Worm (Caenorhabditis elegans) whole organism, L1 larva: ENCODE measurements around the gene srx-17.

ENCODE experiments used
- C04F5.9 ChIP-seq: sonication (generic microtip); optimal IDR thresholded peaks from 2 replicates; lab custom pipeline; 2016; ENCODE audit warnings: missing genetic modification characterization, missing compliant biosample characterization
- C34B4.2 ChIP-seq: sonication (generic microtip); optimal IDR thresholded peaks from 2 replicates; lab custom pipeline; 2017; ENCODE audit warnings: mild to moderate bottlenecking, missing genetic modification characterization, missing compliant biosample characterization
- F16B12.6 ChIP-seq: fragments of 150-350 bp; optimal IDR thresholded peaks from 2 replicates; lab custom pipeline; 2014; ENCODE audit warnings: missing biosample characterization, missing genetic modification characterization
- Y116A8C.19 ChIP-seq: sonication (generic microtip); optimal IDR thresholded peaks from 2 replicates; lab custom pipeline; 2016; ENCODE audit warnings: missing compliant biosample characterization, missing genetic modification characterization, borderline replicate concordance
- ama-1 ChIP-seq: fragments of 150-350 bp; optimal IDR thresholded peaks from 2 replicates; lab custom pipeline; 2014
- blmp-1 ChIP-seq: fragments of 150-350 bp; optimal IDR thresholded peaks from 2 replicates; lab custom pipeline; 2014; ENCODE audit warnings: missing biosample characterization, missing genetic modification characterization
- ceh-8 ChIP-seq: fragments of 200-800 bp; sonication (Bioruptor generic); optimal IDR thresholded peaks from 2 replicates; lab custom pipeline; 2018; ENCODE audit warnings: mild to moderate bottlenecking, missing genetic modification characterization, moderate library complexity, missing compliant biosample characterization
- ceh-90 ChIP-seq: sonication (generic microtip); optimal IDR thresholded peaks from 2 replicates; lab custom pipeline; 2016; ENCODE audit warnings: missing genetic modification characterization, missing compliant biosample characterization
- dpl-1 ChIP-seq, 3 experiments: fragments of 150-350 bp in 2 of 3; sonication (generic microtip) in 1 of 3; optimal IDR thresholded peaks; 2 replicates each; lab custom pipeline; 2014 to 2017; ENCODE audit warnings: missing biosample characterization in 3 of 3, missing genetic modification characterization in 3 of 3, missing genetic modification reagents in 3 of 3
- efl-3 ChIP-seq: fragments of 200-800 bp; sonication (Bioruptor generic); optimal IDR thresholded peaks from 2 replicates; lab custom pipeline; 2018; ENCODE audit warnings: mild to moderate bottlenecking, missing genetic modification characterization, missing compliant biosample characterization
- egl-13 ChIP-seq: sonication (generic microtip); optimal IDR thresholded peaks from 2 replicates; lab custom pipeline; 2016; ENCODE audit warnings: missing genotype, missing genetic modification reagents, missing genetic modification characterization, missing compliant biosample characterization
- fkh-10 ChIP-seq: sonication (generic microtip); optimal IDR thresholded peaks from 2 replicates; lab custom pipeline; 2017; ENCODE audit warnings: missing biosample characterization, missing genetic modification reagents, missing genetic modification characterization
- fkh-8 ChIP-seq: sonication (generic microtip); optimal IDR thresholded peaks from 2 replicates; lab custom pipeline; 2016; ENCODE audit warnings: mild to moderate bottlenecking, missing genetic modification characterization, missing compliant biosample characterization
- grh-1 ChIP-seq: fragments of 200-800 bp; sonication (Bioruptor generic); IDR thresholded peaks from 2 replicates; pipeline ENCODE4 v1.3.6; 2022; ENCODE audit warnings: missing genetic modification reagents, missing genetic modification characterization, missing compliant biosample characterization
- hlh-4 ChIP-seq: sonication (generic microtip); optimal IDR thresholded peaks from 2 replicates; lab custom pipeline; 2016; ENCODE audit warnings: mild to moderate bottlenecking, missing genetic modification characterization, missing compliant biosample characterization
- hpl-2 ChIP-seq: fragments of 150-350 bp; optimal IDR thresholded peaks from 2 replicates; lab custom pipeline; 2014; ENCODE audit warnings: missing biosample characterization, missing genetic modification reagents, missing genetic modification characterization
- irx-1 ChIP-seq: sonication (generic microtip); optimal IDR thresholded peaks from 2 replicates; lab custom pipeline; 2016; ENCODE audit warnings: missing genetic modification characterization, missing compliant biosample characterization
- jun-1 ChIP-seq: fragments of 150-350 bp; optimal IDR thresholded peaks from 2 replicates; lab custom pipeline; 2014; ENCODE audit warnings: missing biosample characterization, missing genetic modification reagents, missing genetic modification characterization
- lin-14 ChIP-seq: fragments of 200-800 bp; sonication (Bioruptor generic); optimal IDR thresholded peaks from 2 replicates; lab custom pipeline; 2018; ENCODE audit warnings: mild to moderate bottlenecking, missing genetic modification characterization, moderate library complexity, missing compliant biosample characterization
- lin-39 ChIP-seq: fragments of 150-350 bp; optimal IDR thresholded peaks from 2 replicates; lab custom pipeline; 2014; ENCODE audit warnings: missing biosample characterization, missing genetic modification reagents, missing genetic modification characterization
- lir-3 ChIP-seq: sonication (generic microtip); optimal IDR thresholded peaks from 2 replicates; lab custom pipeline; 2016; ENCODE audit warnings: mild to moderate bottlenecking, missing genetic modification characterization, moderate library complexity, missing compliant biosample characterization; ENCODE audit not compliant: poor library complexity
- lsy-2 ChIP-seq, 2 experiments: fragments of 150-350 bp; optimal IDR thresholded peaks; 2 replicates each; lab custom pipeline; 2014; ENCODE audit warnings: missing biosample characterization in 2 of 2, missing genetic modification characterization in 2 of 2
- nhr-20 ChIP-seq: sonication (generic microtip); optimal IDR thresholded peaks from 2 replicates; lab custom pipeline; 2016; ENCODE audit warnings: mild to moderate bottlenecking, missing genetic modification characterization, missing compliant biosample characterization
- nhr-237 ChIP-seq: fragments of 150-350 bp; optimal IDR thresholded peaks from 2 replicates; lab custom pipeline; 2014; ENCODE audit warnings: missing biosample characterization, missing genetic modification characterization
- nhr-47 ChIP-seq: sonication (generic microtip); optimal IDR thresholded peaks from 2 replicates; lab custom pipeline; 2016; ENCODE audit warnings: mild to moderate bottlenecking, missing genetic modification characterization, moderate library complexity, missing compliant biosample characterization
- pag-3 ChIP-seq: sonication (generic microtip); optimal IDR thresholded peaks from 2 replicates; lab custom pipeline; 2017; ENCODE audit warnings: missing genetic modification characterization, mild to moderate bottlenecking, missing compliant biosample characterization, antibody characterized with exemption, borderline replicate concordance; ENCODE audit not compliant: insufficient read depth
- pax-3 ChIP-seq: fragments of 200-800 bp; sonication (Bioruptor generic); optimal IDR thresholded peaks from 2 replicates; lab custom pipeline; 2018; ENCODE audit warnings: mild to moderate bottlenecking, missing genetic modification characterization, moderate library complexity, missing compliant biosample characterization
- skn-1 ChIP-seq: fragments of 150-350 bp; optimal IDR thresholded peaks from 2 replicates; lab custom pipeline; 2014; ENCODE audit warnings: missing biosample characterization, missing genetic modification characterization
- snpc-4 ChIP-seq: fragments of 150-350 bp; optimal IDR thresholded peaks from 2 replicates; lab custom pipeline; 2014; ENCODE audit warnings: missing biosample characterization, missing genetic modification characterization
- snu-23 ChIP-seq: sonication (generic microtip); optimal IDR thresholded peaks from 2 replicates; lab custom pipeline; 2016; ENCODE audit warnings: missing genetic modification characterization, missing compliant biosample characterization
- sptf-1 ChIP-seq: fragments of 150-350 bp; optimal IDR thresholded peaks from 2 replicates; lab custom pipeline; 2014; ENCODE audit warnings: missing biosample characterization, missing genetic modification characterization
- swsn-7 ChIP-seq: sonication (generic microtip); optimal IDR thresholded peaks from 2 replicates; lab custom pipeline; 2016; ENCODE audit warnings: missing genetic modification characterization, missing compliant biosample characterization
- tlp-1 ChIP-seq: fragments of 150-350 bp; optimal IDR thresholded peaks from 2 replicates; lab custom pipeline; 2014; ENCODE audit warnings: missing biosample characterization, missing genetic modification characterization
- unc-130 ChIP-seq: fragments of 150-350 bp; optimal IDR thresholded peaks from 2 replicates; lab custom pipeline; 2017; ENCODE audit warnings: missing biosample characterization, missing genetic modification characterization, inconsistent platforms
- unc-30 ChIP-seq: sonication (generic microtip); optimal IDR thresholded peaks from 2 replicates; lab custom pipeline; 2017; ENCODE audit warnings: missing biosample characterization, missing genetic modification characterization
- unc-62 ChIP-seq: fragments of 150-350 bp; optimal IDR thresholded peaks from 2 replicates; lab custom pipeline; 2014; ENCODE audit warnings: missing biosample characterization, missing genetic modification reagents, missing genetic modification characterization
- unc-86 ChIP-seq: sonication (generic microtip); optimal IDR thresholded peaks from 2 replicates; lab custom pipeline; 2016; ENCODE audit warnings: missing genetic modification characterization, missing compliant biosample characterization
- unc-98 ChIP-seq: fragments of 200-800 bp; sonication (Bioruptor generic); IDR thresholded peaks from 2 replicates; pipeline ENCODE4 v1.3.6; 2022; ENCODE audit warnings: missing genetic modification characterization, missing compliant biosample characterization
- vab-15 ChIP-seq: sonication (generic microtip); optimal IDR thresholded peaks from 2 replicates; lab custom pipeline; 2017; ENCODE audit warnings: missing genotype, mild to moderate bottlenecking, missing genetic modification characterization, missing compliant biosample characterization
- xbp-1 ChIP-seq: sonication (generic microtip); optimal IDR thresholded peaks from 2 replicates; lab custom pipeline; 2016; ENCODE audit warnings: missing genetic modification characterization, missing compliant biosample characterization
- zag-1 ChIP-seq: fragments of 150-350 bp; optimal IDR thresholded peaks from 2 replicates; lab custom pipeline; 2014; ENCODE audit warnings: missing biosample characterization, missing genetic modification characterization
- ztf-11 ChIP-seq, 2 experiments: sonication (generic microtip); optimal IDR thresholded peaks; 2 replicates each; lab custom pipeline; 2016 to 2017; ENCODE audit warnings: missing genetic modification characterization in 2 of 2, missing biosample characterization in 1 of 2, missing compliant biosample characterization in 1 of 2

Gene srx-17

ce11 chrV:13843147-13843546 is 2.1 kb downstream of the srx-17 start, which contains the start of gene srx-130:
TSS of gene srx-130 (plus strand) at chrV:13843447.
- TF ChIP-seq dpl-1 (GFP tag; optimal IDR thresholded peaks at IDR 0.05; lab: Kevin White, UChicago) (no peak), snu-23 (GFP tag; lab: Kevin White, UChicago) (no peak), lin-39 (no peak), nhr-47 (tag; lab: Kevin White, UChicago) (no peak), unc-62 (GFP tag; lab: Kevin White, UChicago) (no peak), C34B4.2 (tag; lab: Kevin White, UChicago) (no peak), fkh-8 (tag; lab: Kevin White, UChicago) (no peak), F16B12.6 (tag; lab: Kevin White, UChicago) (no peak), sptf-1 (tag; lab: Kevin White, UChicago) (no peak), grh-1 (GFP tag; lab: Robert Waterston, UW) (no peak), lir-3 (tag; lab: Kevin White, UChicago) (no peak), vab-15 (tag; lab: Kevin White, UChicago) (no peak), blmp-1 (tag; lab: Kevin White, UChicago) (no peak), C04F5.9 (tag; lab: Kevin White, UChicago) (no peak), egl-13 (tag; lab: Kevin White, UChicago) (no peak)

- TF ChIP-seq C04F5.9 (tag; lab: Kevin White, UChicago) (no peak), fkh-10 (no peak), unc-130 (tag; lab: Kevin White, UChicago) (no peak), snpc-4 (tag; lab: Kevin White, UChicago) (no peak), lin-14 (no peak), unc-30 (no peak)
Measured at ce11 chrV:13845136-13845535, 4.1 kb downstream of the srx-17 start, which contains the start of gene srx-131. TSS of gene srx-131 (plus strand) at chrV:13845436.

- no peak for TF ChIP-seq xbp-1 (tag; lab: Kevin White, UChicago)
- TF ChIP-seq ceh-90: no peak
- TF ChIP-seq jun-1: no peak
- TF ChIP-seq hlh-4: no peak
- TF ChIP-seq sptf-1 (tag; lab: Kevin White, UChicago): no peak
- no peak for TF ChIP-seq fkh-8 (tag; lab: Kevin White, UChicago)
- TF ChIP-seq F16B12.6 (tag; lab: Kevin White, UChicago): no peak
- TF ChIP-seq Y116A8C.19: no peak
- no peak for TF ChIP-seq ceh-8 (GFP tag; lab: Kevin White, UChicago)
- no peak for TF ChIP-seq efl-3 (GFP tag; lab: Kevin White, UChicago)
- no peak for TF ChIP-seq zag-1 (tag; lab: Kevin White, UChicago)
- no peak for TF ChIP-seq irx-1
- TF ChIP-seq pag-3 (tag; lab: Kevin White, UChicago): no peak
- no peak for TF ChIP-seq grh-1 (GFP tag; lab: Robert Waterston, UW)
- no peak for TF ChIP-seq lsy-2 (tag; optimal IDR thresholded peaks at IDR 0.05; lab: Kevin White, UChicago)
- no peak for TF ChIP-seq vab-15 (tag; lab: Kevin White, UChicago)
- no peak for TF ChIP-seq ztf-11 (tag; optimal IDR thresholded peaks at IDR 0.05; lab: Kevin White, UChicago)
- no peak for TF ChIP-seq snu-23 (GFP tag; lab: Kevin White, UChicago)
- no peak for TF ChIP-seq skn-1 (tag; lab: Kevin White, UChicago)
- no peak for TF ChIP-seq lir-3 (tag; lab: Kevin White, UChicago)
Measured at ce11 chrV:13848379-13848778, 7.4 kb downstream of the srx-17 start, which contains the start of gene srx-133. TSS of gene srx-133 (plus strand) at chrV:13848679.

ce11 chrV:13850170-13850569 is 9.2 kb downstream of the srx-17 start, which contains the start of gene hpx-2:
TSS of gene hpx-2 (plus strand) at chrV:13850470.
- TF ChIP-seq snpc-4 (tag; lab: Kevin White, UChicago) (no peak), hpl-2 (no peak), ama-1 (lab: Kevin White, UChicago) (no peak), blmp-1 (tag; lab: Kevin White, UChicago) (no peak), vab-15 (tag; lab: Kevin White, UChicago) (no peak), ceh-8 (GFP tag; lab: Kevin White, UChicago) (no peak), pax-3 (tag; lab: Kevin White, UChicago) (no peak), fkh-8 (tag; lab: Kevin White, UChicago) (no peak), egl-13 (tag; lab: Kevin White, UChicago) (no peak), nhr-237 (no peak), nhr-20 (tag; lab: Kevin White, UChicago) (no peak), tlp-1 (no peak), snu-23 (GFP tag; lab: Kevin White, UChicago) (no peak), swsn-7 (tag; lab: Kevin White, UChicago) (no peak), Y116A8C.19 (no peak), unc-98 (GFP tag; lab: Robert Waterston, UW) (no peak), unc-86 (tag; lab: Kevin White, UChicago) (no peak), jun-1 (no peak), skn-1 (tag; lab: Kevin White, UChicago) (no peak), fkh-10 (no peak)
